Fruit fly (Drosophila melanogaster) whole organism, pupa: ENCODE measurements around the gene al.
A peak's percentile ranks its signal among the peaks of the same experiment; 100 is the strongest.

Experiments used
- CG12605 ChIP-seq: fragments of 200-800 bp; sonication (Bioruptor generic); IDR thresholded peaks from 2 replicates; pipeline ENCODE4 v1.3.6; 2022; ENCODE audit warnings: missing biosample characterization, missing genetic modification characterization
- CG34367 ChIP-seq: fragments of 200-800 bp; sonication (Bioruptor generic); optimal IDR thresholded peaks from 2 replicates; lab custom pipeline; 2018; ENCODE audit warnings: missing biosample characterization, mild to moderate bottlenecking, missing genetic modification characterization
- CG9948 ChIP-seq: fragments of 200-800 bp; sonication (Bioruptor generic); optimal IDR thresholded peaks from 2 replicates; lab custom pipeline; 2018; ENCODE audit warnings: missing biosample characterization, mild to moderate bottlenecking, missing genetic modification characterization, moderate library complexity
- Ets98B ChIP-seq: fragments of 200-800 bp; sonication (Bioruptor generic); IDR thresholded peaks from 2 replicates; pipeline ENCODE4 v1.3.6; 2022; ENCODE audit warnings: missing biosample characterization, missing genetic modification characterization

DNA sequence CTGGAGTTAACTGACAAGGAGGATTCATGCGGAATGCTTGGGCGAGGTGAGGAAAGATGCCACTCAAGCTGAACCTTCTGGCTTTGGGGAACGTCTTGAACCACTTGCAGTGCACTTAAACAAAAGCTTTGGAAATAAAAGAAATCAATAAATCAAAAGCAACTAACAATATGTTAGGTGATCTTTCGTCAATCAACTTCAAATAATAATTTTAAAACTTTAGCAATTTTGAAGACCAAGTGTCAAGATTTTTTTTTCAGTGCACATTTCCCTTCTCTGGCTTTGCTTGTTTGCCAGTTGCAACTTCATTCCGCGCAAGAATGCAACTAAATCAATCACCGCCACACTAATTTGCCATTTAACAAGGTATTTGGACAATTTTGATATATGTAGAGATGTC, 4.9 kb downstream of the al start:
- TF ChIP-seq Ets98B (peak; percentile 19; the same call in 1 of the 2 replicates), CG34367 (tag; lab: Kevin White, UChicago) (peak; percentile 38), CG9948 (peak; percentile 57), CG12605 (no peak)
